Fruit fly (Drosophila melanogaster): ENCODE data around the gene CG7218.

The CG7218 gene

DNA sequence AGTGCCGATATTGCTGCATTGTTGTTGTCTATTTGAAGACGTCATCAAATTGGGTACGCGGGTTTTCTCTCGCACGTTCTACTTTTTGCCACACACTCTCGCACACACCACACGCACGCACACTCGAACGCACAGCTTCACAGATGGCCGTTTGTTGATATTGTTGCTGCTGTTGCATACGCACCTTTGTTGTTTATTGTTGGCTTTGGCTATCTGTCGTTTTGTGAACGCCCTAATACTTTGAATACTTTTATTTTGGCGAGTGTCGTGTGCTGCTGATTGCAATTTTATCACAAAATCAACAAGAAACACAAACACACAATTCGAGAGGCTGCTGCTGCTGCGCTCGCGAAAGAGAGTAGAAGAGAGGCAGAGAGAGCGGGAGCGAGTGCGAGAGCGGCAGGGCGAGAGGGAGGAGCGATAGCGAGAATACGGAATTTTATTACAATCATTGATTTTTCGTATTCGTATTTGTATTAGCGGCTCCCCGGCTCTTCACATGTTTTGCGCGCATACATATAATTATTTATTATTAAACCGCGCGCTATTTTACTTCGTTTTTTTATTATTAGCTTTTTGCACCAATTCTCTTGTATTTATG is 34.4 kb upstream of the CG7218 start (continued):
- TF ChIP-seq CG8478 (optimal IDR thresholded peaks at IDR 0.05) (no peak), CG3281 (GFP tag; optimal IDR thresholded peaks at IDR 0.05) (peak; percentile 19), CG17361 (GFP tag; IDR thresholded peaks at IDR 0.05) (no peak), CG4360 (GFP tag; IDR thresholded peaks at IDR 0.05) (no peak), lmd (GFP tag; IDR thresholded peaks at IDR 0.05) (no peak), Meics (GFP tag; optimal IDR thresholded peaks at IDR 0.05) (peak; percentile 33), CG11723 (GFP tag; optimal IDR thresholded peaks at IDR 0.05) (peak; percentile 62), pan (optimal IDR thresholded peaks at IDR 0.05) (no peak), pan (GFP tag; optimal IDR thresholded peaks at IDR 0.05 in 1 of 2, IDR thresholded peaks at IDR 0.05 in 1 of 2) (no peak), CG5245 (GFP tag; optimal IDR thresholded peaks at IDR 0.05) (no peak), CG8765 (GFP tag; IDR thresholded peaks at IDR 0.05) (no peak), bigmax (GFP tag; optimal IDR thresholded peaks at IDR 0.05) (no peak), dan (GFP tag; IDR thresholded peaks at IDR 0.05) (no peak), crol (GFP tag; IDR thresholded peaks at IDR 0.05) (no peak), Neu2 (GFP tag; optimal IDR thresholded peaks at IDR 0.05; ENCODE audit: borderline replicate concordance) (no peak), stc (GFP tag; IDR thresholded peaks at IDR 0.05) (no peak), CG11560 (tag; IDR thresholded peaks at IDR 0.05) (no peak), CG1792 (GFP tag; optimal IDR thresholded peaks at IDR 0.05) (peak; percentile 76), CG16815 (GFP tag; optimal IDR thresholded peaks at IDR 0.05) (no peak), seq (GFP tag; IDR thresholded peaks at IDR 0.05) (no peak), MESR4 (GFP tag; optimal IDR thresholded peaks at IDR 0.05) (no peak), CG3995 (GFP tag; optimal IDR thresholded peaks at IDR 0.05) (no peak), CG10209 (GFP tag; optimal IDR thresholded peaks at IDR 0.05) (peak; percentile 34), hbn (GFP tag; IDR thresholded peaks at IDR 0.05; ENCODE audit: partially characterized antibody) (no peak), CG3838 (GFP tag; optimal IDR thresholded peaks at IDR 0.05) (peak; percentile 64), HmgD (GFP tag; optimal IDR thresholded peaks at IDR 0.05) (no peak), Ets97D (GFP tag; optimal IDR thresholded peaks at IDR 0.05) (peak; percentile 25), ci (GFP tag; IDR thresholded peaks at IDR 0.05) (no peak), NC2β (GFP tag; optimal IDR thresholded peaks at IDR 0.05) (peak; percentile 20), CG6254 (GFP tag; optimal IDR thresholded peaks at IDR 0.05) (no peak), CG9727 (GFP tag; optimal IDR thresholded peaks at IDR 0.05) (peak; percentile 70), peb (GFP tag; IDR thresholded peaks at IDR 0.05) (no peak), CG32767 (GFP tag; IDR thresholded peaks at IDR 0.05) (no peak), gfzf (GFP tag; optimal IDR thresholded peaks at IDR 0.05) (no peak), CG10366 (GFP tag; IDR thresholded peaks at IDR 0.05) (no peak), schlank (tag; optimal IDR thresholded peaks at IDR 0.05) (no peak), CG6683 (GFP tag; optimal IDR thresholded peaks at IDR 0.05) (peak; percentile 62), pum (GFP tag; optimal IDR thresholded peaks at IDR 0.05) (no peak), CG8944 (GFP tag; optimal IDR thresholded peaks at IDR 0.05) (no peak), CG17612 (GFP tag; IDR thresholded peaks at IDR 0.05) (no peak), tup (GFP tag; optimal IDR thresholded peaks at IDR 0.05) (no peak), Eip74EF (GFP tag; optimal IDR thresholded peaks at IDR 0.05) (peak in 1 of 2 experiments; percentile 48), CG12299 (tag; optimal IDR thresholded peaks at IDR 0.05) (peak; percentile 64), Hr51 (GFP tag; optimal IDR thresholded peaks at IDR 0.05) (peak in 1 of 2 experiments; percentile 1), prd (optimal IDR thresholded peaks at IDR 0.05) (no peak), prd (GFP tag; IDR thresholded peaks at IDR 0.05) (no peak), CG3726 (GFP tag; IDR thresholded peaks at IDR 0.05) (no peak), tio (GFP tag; optimal IDR thresholded peaks at IDR 0.05) (no peak), CG10565 (GFP tag; optimal IDR thresholded peaks at IDR 0.05) (no peak), ap (GFP tag; IDR thresholded peaks at IDR 0.05) (no peak), CG5953 (GFP tag; IDR thresholded peaks at IDR 0.05) (no peak), sim (GFP tag; IDR thresholded peaks at IDR 0.05) (no peak)

Data from whole organism, embryonic.